Fruit fly (Drosophila melanogaster): ENCODE measurements around the gene CG13066.

DNA sequence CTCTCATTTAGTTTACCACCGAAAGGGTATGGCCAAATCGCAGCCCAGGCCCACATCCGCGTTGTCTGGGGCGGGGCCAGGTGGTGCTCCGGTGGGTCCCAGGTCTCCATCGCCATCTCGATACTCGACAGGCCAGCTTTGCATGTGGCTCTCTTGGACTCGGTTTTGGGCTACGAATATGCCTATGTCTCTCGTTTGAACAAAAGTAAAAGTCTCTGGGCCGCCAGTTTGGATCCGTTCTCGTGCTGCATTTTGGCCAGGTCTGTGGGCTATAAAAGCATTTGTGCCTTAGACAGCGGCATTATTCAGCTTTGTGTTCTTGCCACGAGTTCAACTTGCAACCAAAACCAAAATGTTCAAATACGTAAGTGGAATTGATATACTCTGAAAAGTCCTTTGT is 4.4 kb downstream of the CG13066 start, which contains the start of gene CG13065:
- TF ChIP-seq CG8478 (optimal IDR thresholded peaks at IDR 0.05) (no peak), CTCF (optimal IDR thresholded peaks at IDR 0.05) (no peak)

All from S2 (cell line).